Fruit fly (Drosophila melanogaster) Kc167 (cell line): ENCODE results near the gene CG18649.

Experiments used
- Myc ChIP-seq: fragments of >200 bp; optimal IDR thresholded peaks from 2 replicates; lab custom pipeline; 2017; ENCODE audit warnings: missing external identifiers
- Sin3A ChIP-seq: fragments of >200 bp; optimal IDR thresholded peaks from 2 replicates; lab custom pipeline; 2018; ENCODE audit warnings: missing external identifiers
- h ChIP-seq: fragments of >200 bp; optimal IDR thresholded peaks from 3 replicates; lab custom pipeline; 2018; ENCODE audit warnings: missing external identifiers
- insv ChIP-seq: fragments of >200 bp; optimal IDR thresholded peaks from 3 replicates; lab custom pipeline; 2018; ENCODE audit warnings: missing external identifiers
- psq ChIP-seq: fragments of >200 bp; optimal IDR thresholded peaks from 2 replicates; lab custom pipeline; 2017; ENCODE audit warnings: missing external identifiers
- ttk ChIP-seq: sonication (Bioruptor generic); optimal IDR thresholded peaks from 2 replicates; lab custom pipeline; 2017; ENCODE audit warnings: missing external identifiers

DNA sequence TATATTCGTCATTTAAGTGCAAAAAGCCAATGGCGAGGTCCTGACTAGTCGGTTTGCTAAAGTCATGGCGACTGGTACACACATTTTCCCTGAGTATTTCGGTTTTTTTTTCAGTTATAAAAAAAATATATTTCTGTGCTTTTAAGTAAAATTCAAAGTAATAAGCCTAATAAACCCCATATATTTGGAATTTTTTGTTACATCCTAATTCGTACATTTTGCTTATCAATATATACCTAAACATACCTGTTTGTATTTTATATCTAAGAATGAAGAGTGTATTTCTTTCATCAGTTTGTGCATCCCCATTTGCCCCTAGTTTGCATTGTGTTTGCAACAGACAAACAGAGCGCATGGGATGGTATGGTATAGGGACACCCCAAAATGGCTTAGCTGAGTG is 18.4 kb downstream of the CG18649 start:
- no peak for TF ChIP-seq ttk (lab: Kevin White, UChicago)
- TF ChIP-seq Sin3A: no peak
- no peak for TF ChIP-seq psq (lab: Kevin White, UChicago)
- no peak for TF ChIP-seq h (lab: Kevin White, UChicago)
- TF ChIP-seq Myc (lab: Kevin White, UChicago): no peak
- TF ChIP-seq insv: no peak
